Worm (Caenorhabditis elegans) whole organism, early embryonic: ENCODE data around the gene fbxc-29.

Experiments
- aly-1 ChIP-seq: sonication (generic microtip); optimal IDR thresholded peaks from 2 replicates; lab custom pipeline; 2016; ENCODE audit warnings: missing genetic modification characterization, missing compliant biosample characterization
- ama-1 ChIP-seq: fragments of 150-350 bp; optimal IDR thresholded peaks from 2 replicates; lab custom pipeline; 2014
- flt-1 ChIP-seq: fragments of 200-800 bp; sonication (Bioruptor generic); IDR thresholded peaks from 2 replicates; pipeline ENCODE4 v1.3.6; 2022; ENCODE audit warnings: missing genetic modification characterization, missing compliant biosample characterization
- hnd-1 ChIP-seq: sonication (generic microtip); optimal IDR thresholded peaks from 2 replicates; lab custom pipeline; 2016; ENCODE audit warnings: missing genetic modification characterization, missing compliant biosample characterization
- pes-1 ChIP-seq: fragments of 200-800 bp; sonication (Bioruptor generic); IDR thresholded peaks from 2 replicates; pipeline ENCODE4 v1.3.6; 2022; ENCODE audit warnings: missing genetic modification reagents, missing genetic modification characterization, missing compliant biosample characterization

DNA sequence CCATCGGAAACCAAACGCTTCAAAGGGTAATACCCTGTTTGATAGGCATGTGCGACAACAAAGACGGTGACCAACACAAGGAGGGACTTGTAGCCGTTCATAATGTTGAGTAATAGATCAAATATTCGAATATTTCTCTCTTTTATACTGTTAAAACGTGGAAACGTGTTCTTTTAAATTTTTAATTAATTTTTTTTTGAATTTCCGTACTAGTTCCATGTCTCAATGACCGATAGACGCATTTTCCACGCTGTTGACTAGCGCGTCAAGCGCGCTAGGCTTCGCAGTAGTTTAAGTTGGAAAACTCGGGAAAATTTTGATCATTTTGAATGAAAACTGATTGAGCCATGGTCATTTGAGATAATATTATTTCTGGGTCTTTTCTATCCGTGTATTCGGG lies 49.1 kb upstream of the fbxc-29 start, which contains the start of gene Y46B2A.3:
- TF ChIP-seq hnd-1 (tag; lab: Kevin White, UChicago): no peak
- no peak for TF ChIP-seq aly-1 (tag; lab: Kevin White, UChicago)
- no peak for TF ChIP-seq flt-1 (GFP tag; lab: Robert Waterston, UW)
- no peak for TF ChIP-seq pes-1
- no peak for TF ChIP-seq ama-1 (lab: Kevin White, UChicago)
